Worm (Caenorhabditis elegans) whole organism, L1 larva: Measurements from ENCODE around the gene col-123.

Source experiments
- C34B4.2 ChIP-seq: sonication (generic microtip); optimal IDR thresholded peaks from 2 replicates; lab custom pipeline; 2017; ENCODE audit warnings: mild to moderate bottlenecking, missing genetic modification characterization, missing compliant biosample characterization
- aha-1 ChIP-seq: fragments of 150-350 bp; optimal IDR thresholded peaks from 2 replicates; lab custom pipeline; 2014; ENCODE audit warnings: missing biosample characterization, missing genetic modification characterization
- alr-1 ChIP-seq: fragments of 200-800 bp; sonication (Bioruptor generic); optimal IDR thresholded peaks from 2 replicates; lab custom pipeline; 2018; ENCODE audit warnings: borderline replicate concordance, mild to moderate bottlenecking, missing genetic modification characterization, missing compliant biosample characterization
- ceh-63 ChIP-seq: fragments of 200-800 bp; sonication (Bioruptor generic); optimal IDR thresholded peaks from 2 replicates; lab custom pipeline; 2018; ENCODE audit warnings: mild to moderate bottlenecking, missing genetic modification characterization, missing compliant biosample characterization
- ceh-8 ChIP-seq: fragments of 200-800 bp; sonication (Bioruptor generic); optimal IDR thresholded peaks from 2 replicates; lab custom pipeline; 2018; ENCODE audit warnings: mild to moderate bottlenecking, missing genetic modification characterization, moderate library complexity, missing compliant biosample characterization
- ceh-90 ChIP-seq: sonication (generic microtip); optimal IDR thresholded peaks from 2 replicates; lab custom pipeline; 2016; ENCODE audit warnings: missing genetic modification characterization, missing compliant biosample characterization
- dsc-1 ChIP-seq: sonication (generic microtip); optimal IDR thresholded peaks from 2 replicates; lab custom pipeline; 2016; ENCODE audit warnings: mild to moderate bottlenecking, missing genetic modification characterization, missing compliant biosample characterization
- efl-1 ChIP-seq, 4 experiments: fragments of 150-350 bp; optimal IDR thresholded peaks in 3 of 4; peaks in 1 of 4; 1 replicate in 1 of 4; 2 replicates in 3 of 4; lab custom pipeline; 2014; ENCODE audit warnings: missing biosample characterization in 2 of 4, missing genetic modification characterization in 2 of 4, missing genetic modification reagents in 2 of 4
- egl-13 ChIP-seq: sonication (generic microtip); optimal IDR thresholded peaks from 2 replicates; lab custom pipeline; 2016; ENCODE audit warnings: missing genotype, missing genetic modification reagents, missing genetic modification characterization, missing compliant biosample characterization
- egl-27 ChIP-seq, 2 experiments: fragments of 150-350 bp in 1 of 2; sonication (generic microtip); optimal IDR thresholded peaks; 3 replicates each; lab custom pipeline; 2017 to 2018; ENCODE audit warnings: missing biosample characterization in 2 of 2, missing genetic modification characterization in 2 of 2, missing genetic modification reagents in 2 of 2
- elt-2 ChIP-seq: sonication (generic microtip); optimal IDR thresholded peaks from 2 replicates; lab custom pipeline; 2016; ENCODE audit warnings: missing genetic modification characterization, mild to moderate bottlenecking, inconsistent platforms, missing compliant biosample characterization, missing genetic modification reagents
- elt-3 ChIP-seq, 6 experiments: fragments of 150-350 bp in 1 of 6; sonication (generic microtip); optimal IDR thresholded peaks; 2 replicates each; lab custom pipeline; 2017 to 2018; ENCODE audit warnings: missing biosample characterization in 6 of 6, missing genetic modification characterization in 6 of 6, inconsistent platforms in 1 of 6
- ets-5 ChIP-seq: fragments of 200-800 bp; sonication (Bioruptor generic); IDR thresholded peaks from 2 replicates; pipeline ENCODE4 v1.3.6; 2022; ENCODE audit warnings: missing genetic modification characterization, missing compliant biosample characterization
- fkh-10 ChIP-seq: sonication (generic microtip); optimal IDR thresholded peaks from 2 replicates; lab custom pipeline; 2017; ENCODE audit warnings: missing biosample characterization, missing genetic modification reagents, missing genetic modification characterization
- fkh-4 ChIP-seq: sonication (generic microtip); optimal IDR thresholded peaks from 2 replicates; lab custom pipeline; 2016; ENCODE audit warnings: missing compliant biosample characterization, missing genetic modification characterization, borderline replicate concordance
- hlh-17 ChIP-seq: fragments of 200-800 bp; sonication (Bioruptor generic); optimal IDR thresholded peaks from 2 replicates; lab custom pipeline; 2018; ENCODE audit warnings: missing genetic modification characterization, mild to moderate bottlenecking, missing compliant biosample characterization, moderate library complexity, borderline replicate concordance
- hpl-2 ChIP-seq: fragments of 150-350 bp; optimal IDR thresholded peaks from 2 replicates; lab custom pipeline; 2014; ENCODE audit warnings: missing biosample characterization, missing genetic modification reagents, missing genetic modification characterization
- irx-1 ChIP-seq: sonication (generic microtip); optimal IDR thresholded peaks from 2 replicates; lab custom pipeline; 2016; ENCODE audit warnings: missing genetic modification characterization, missing compliant biosample characterization
- isw-1 ChIP-seq: fragments of 200-800 bp; sonication (Bioruptor generic); IDR thresholded peaks from 2 replicates; pipeline ENCODE4 v1.3.6; 2022; ENCODE audit warnings: missing genetic modification characterization, missing compliant biosample characterization
- jun-1 ChIP-seq: fragments of 150-350 bp; optimal IDR thresholded peaks from 2 replicates; lab custom pipeline; 2014; ENCODE audit warnings: missing biosample characterization, missing genetic modification reagents, missing genetic modification characterization
- lin-13 ChIP-seq: fragments of 150-350 bp; optimal IDR thresholded peaks from 2 replicates; lab custom pipeline; 2014; ENCODE audit warnings: missing biosample characterization, missing genetic modification reagents, missing genetic modification characterization
- lin-15B ChIP-seq: fragments of 150-350 bp; sonication (generic microtip); optimal IDR thresholded peaks from 3 replicates; lab custom pipeline; 2014; ENCODE audit warnings: missing biosample characterization, missing genetic modification characterization
- lin-39 ChIP-seq: fragments of 150-350 bp; optimal IDR thresholded peaks from 2 replicates; lab custom pipeline; 2014; ENCODE audit warnings: missing biosample characterization, missing genetic modification reagents, missing genetic modification characterization
- lsy-2 ChIP-seq, 2 experiments: fragments of 150-350 bp; optimal IDR thresholded peaks; 2 replicates each; lab custom pipeline; 2014; ENCODE audit warnings: missing biosample characterization in 2 of 2, missing genetic modification characterization in 2 of 2
- mab-9 ChIP-seq: fragments of 200-800 bp; sonication (Bioruptor generic); IDR thresholded peaks from 2 replicates; pipeline ENCODE4 v1.3.6; 2022; ENCODE audit warnings: missing genetic modification reagents, missing genetic modification characterization, missing compliant biosample characterization
- mdl-1 ChIP-seq, 2 experiments: fragments of 150-350 bp; optimal IDR thresholded peaks; 2 replicates each; lab custom pipeline; 2014 to 2017; ENCODE audit warnings: missing biosample characterization in 2 of 2, missing genetic modification characterization in 2 of 2, inconsistent platforms in 1 of 2
- mep-1 ChIP-seq: fragments of 150-350 bp; optimal IDR thresholded peaks from 2 replicates; lab custom pipeline; 2014; ENCODE audit warnings: missing biosample characterization, missing genetic modification characterization
- nhr-12 ChIP-seq: sonication (generic microtip); optimal IDR thresholded peaks from 2 replicates; lab custom pipeline; 2017; ENCODE audit warnings: missing biosample characterization, missing genetic modification characterization
- nhr-19 ChIP-seq: fragments of 200-800 bp; sonication (Bioruptor generic); conservative IDR thresholded peaks from 2 replicates; pipeline ENCODE4 v1.3.6; 2022; ENCODE audit warnings: missing genetic modification characterization, missing compliant biosample characterization
- nhr-237 ChIP-seq: fragments of 150-350 bp; optimal IDR thresholded peaks from 2 replicates; lab custom pipeline; 2014; ENCODE audit warnings: missing biosample characterization, missing genetic modification characterization
- nhr-28 ChIP-seq: fragments of 150-350 bp; optimal IDR thresholded peaks from 2 replicates; lab custom pipeline; 2014; ENCODE audit warnings: missing biosample characterization, missing genetic modification characterization
- nhr-71 ChIP-seq: sonication (generic microtip); optimal IDR thresholded peaks from 2 replicates; lab custom pipeline; 2016; ENCODE audit warnings: mild to moderate bottlenecking, missing genetic modification characterization, moderate library complexity, missing compliant biosample characterization
- nhr-84 ChIP-seq: sonication (generic microtip); optimal IDR thresholded peaks from 2 replicates; lab custom pipeline; 2017; ENCODE audit warnings: missing biosample characterization, missing genetic modification characterization
- nhr-85 ChIP-seq: sonication (generic microtip); peaks from one replicate; lab custom pipeline; 2016; ENCODE audit warnings: missing genetic modification characterization, inconsistent platforms, missing compliant biosample characterization
- nhr-90 ChIP-seq: sonication (generic microtip); optimal IDR thresholded peaks from 2 replicates; lab custom pipeline; 2016; ENCODE audit warnings: mild to moderate bottlenecking, missing genetic modification characterization, missing compliant biosample characterization; ENCODE audit not compliant: poor library complexity
- pag-3 ChIP-seq: sonication (generic microtip); optimal IDR thresholded peaks from 2 replicates; lab custom pipeline; 2017; ENCODE audit warnings: missing genetic modification characterization, mild to moderate bottlenecking, missing compliant biosample characterization, antibody characterized with exemption, borderline replicate concordance; ENCODE audit not compliant: insufficient read depth
- pqm-1 ChIP-seq: sonication (generic microtip); optimal IDR thresholded peaks from 3 replicates; lab custom pipeline; 2017; ENCODE audit warnings: missing biosample characterization, missing genetic modification characterization
- rnt-1 ChIP-seq: sonication (generic microtip); optimal IDR thresholded peaks from 2 replicates; lab custom pipeline; 2016; ENCODE audit warnings: mild to moderate bottlenecking, missing genetic modification characterization, moderate library complexity, missing compliant biosample characterization
- skn-1 ChIP-seq: fragments of 150-350 bp; optimal IDR thresholded peaks from 2 replicates; lab custom pipeline; 2014; ENCODE audit warnings: missing biosample characterization, missing genetic modification characterization
- snpc-4 ChIP-seq: fragments of 150-350 bp; optimal IDR thresholded peaks from 2 replicates; lab custom pipeline; 2014; ENCODE audit warnings: missing biosample characterization, missing genetic modification characterization
- sptf-1 ChIP-seq: fragments of 150-350 bp; optimal IDR thresholded peaks from 2 replicates; lab custom pipeline; 2014; ENCODE audit warnings: missing biosample characterization, missing genetic modification characterization
- swsn-7 ChIP-seq: sonication (generic microtip); optimal IDR thresholded peaks from 2 replicates; lab custom pipeline; 2016; ENCODE audit warnings: missing genetic modification characterization, missing compliant biosample characterization
- tbx-2 ChIP-seq: sonication (generic microtip); optimal IDR thresholded peaks from 2 replicates; lab custom pipeline; 2016; ENCODE audit warnings: missing genetic modification characterization, missing compliant biosample characterization
- tlp-1 ChIP-seq: fragments of 150-350 bp; optimal IDR thresholded peaks from 2 replicates; lab custom pipeline; 2014; ENCODE audit warnings: missing biosample characterization, missing genetic modification characterization
- unc-130 ChIP-seq: fragments of 150-350 bp; optimal IDR thresholded peaks from 2 replicates; lab custom pipeline; 2017; ENCODE audit warnings: missing biosample characterization, missing genetic modification characterization, inconsistent platforms
- unc-30 ChIP-seq: sonication (generic microtip); optimal IDR thresholded peaks from 2 replicates; lab custom pipeline; 2017; ENCODE audit warnings: missing biosample characterization, missing genetic modification characterization
- unc-98 ChIP-seq: fragments of 200-800 bp; sonication (Bioruptor generic); IDR thresholded peaks from 2 replicates; pipeline ENCODE4 v1.3.6; 2022; ENCODE audit warnings: missing genetic modification characterization, missing compliant biosample characterization
- xbp-1 ChIP-seq: sonication (generic microtip); optimal IDR thresholded peaks from 2 replicates; lab custom pipeline; 2016; ENCODE audit warnings: missing genetic modification characterization, missing compliant biosample characterization
- zag-1 ChIP-seq: fragments of 150-350 bp; optimal IDR thresholded peaks from 2 replicates; lab custom pipeline; 2014; ENCODE audit warnings: missing biosample characterization, missing genetic modification characterization
- ztf-4 ChIP-seq: fragments of 150-350 bp; optimal IDR thresholded peaks from 2 replicates; lab custom pipeline; 2014; ENCODE audit warnings: missing biosample characterization, missing genetic modification characterization

The col-123 gene

ce11 chrIV:9777535-9777934 lies 44.2 kb upstream of the col-123 start, which contains the start of gene sna-2 (continued):
- TF ChIP-seq efl-1 (optimal IDR thresholded peaks at IDR 0.05; lab: Kevin White, UChicago) (peak; percentile 93 to 94), efl-1 (GFP tag; optimal IDR thresholded peaks at IDR 0.05 in 1 of 2; lab: Kevin White, UChicago) (peak; percentile 92 to 99), isw-1 (peak; percentile 33; the same call in 1 of the 2 replicates), mep-1 (tag; lab: Kevin White, UChicago) (peak; percentile 55), lsy-2 (tag; optimal IDR thresholded peaks at IDR 0.05; lab: Kevin White, UChicago) (peak; percentile 29 to 80), ceh-90 (tag; lab: Kevin White, UChicago) (peak; percentile 80), nhr-237 (tag; lab: Kevin White, UChicago) (no peak), skn-1 (tag; lab: Kevin White, UChicago) (peak; percentile 72), tbx-2 (tag; lab: Kevin White, UChicago) (peak; percentile 54), fkh-10 (GFP tag; lab: Kevin White, UChicago) (no peak), alr-1 (tag; lab: Kevin White, UChicago) (no peak), egl-27 (tag; optimal IDR thresholded peaks at IDR 0.05; lab: Kevin White, UChicago) (no peak), nhr-84 (no peak), unc-98 (no peak), nhr-19 (GFP tag; lab: Robert Waterston, UW) (no peak), sptf-1 (no peak), unc-130 (no peak), elt-2 (tag; lab: Kevin White, UChicago) (no peak), C34B4.2 (no peak), jun-1 (tag; lab: Kevin White, UChicago) (no peak), nhr-28 (tag; lab: Kevin White, UChicago) (no peak), irx-1 (peak; percentile 51), pag-3 (no peak), ets-5 (no peak), nhr-90 (tag; lab: Kevin White, UChicago) (peak; percentile 33), swsn-7 (peak; percentile 35), rnt-1 (tag; lab: Kevin White, UChicago) (peak; percentile 91), lin-13 (GFP tag; lab: Kevin White, UChicago) (no peak), nhr-12 (tag; lab: Kevin White, UChicago) (no peak), hpl-2 (GFP tag; lab: Kevin White, UChicago) (no peak), egl-13 (no peak), unc-30 (tag; lab: Kevin White, UChicago) (no peak), elt-3 (tag; optimal IDR thresholded peaks at IDR 0.05; lab: Kevin White, UChicago) (peak in 2 of 6 experiments; percentile 32 to 33), ceh-8 (GFP tag; lab: Kevin White, UChicago) (no peak), snpc-4 (tag; lab: Kevin White, UChicago) (peak; percentile 34), zag-1 (tag; lab: Kevin White, UChicago) (no peak), lin-39 (tag; lab: Kevin White, UChicago) (no peak), nhr-85 (tag; lab: Kevin White, UChicago) (peak; percentile 79), mdl-1 (tag; optimal IDR thresholded peaks at IDR 0.05; lab: Kevin White, UChicago) (no peak), nhr-71 (tag; lab: Kevin White, UChicago) (peak; percentile 65), pqm-1 (no peak), aha-1 (tag; lab: Kevin White, UChicago) (no peak), lin-15B (peak; percentile 51), tlp-1 (tag; lab: Kevin White, UChicago) (no peak), xbp-1 (tag; lab: Kevin White, UChicago) (peak; percentile 49), hlh-17 (GFP tag; lab: Kevin White, UChicago) (no peak), fkh-4 (tag; lab: Kevin White, UChicago) (peak; percentile 4), ztf-4 (no peak), mab-9 (GFP tag; lab: Robert Waterston, UW) (no peak), dsc-1 (tag; lab: Kevin White, UChicago) (peak; percentile 30), ceh-63 (GFP tag; lab: Kevin White, UChicago) (no peak)
